Worm (Caenorhabditis elegans): Measurements from ENCODE around the gene F35C11.7.

F35C11.7 gene

DNA sequence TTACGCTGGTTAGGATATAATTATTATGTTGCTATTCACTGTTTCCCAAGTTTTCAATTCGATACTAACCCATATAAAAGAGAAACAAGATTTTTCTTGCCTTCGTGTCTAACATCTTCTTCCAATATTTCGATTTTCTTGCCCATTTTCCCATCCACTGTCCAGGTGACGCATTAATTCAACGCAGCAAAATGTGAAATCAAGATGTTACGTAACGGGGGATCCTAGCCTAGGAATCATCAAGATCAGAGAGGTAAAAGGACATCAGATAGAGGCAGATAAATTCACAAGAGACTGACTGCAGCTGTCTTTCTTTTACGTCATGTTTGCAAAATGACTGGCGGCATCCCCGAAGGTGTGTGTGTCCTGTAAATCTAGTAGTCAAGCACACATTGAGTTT lies 31.5 kb upstream of the F35C11.7 start:
- no peak for TF ChIP-seq nhr-28 (tag; optimal IDR thresholded peaks at IDR 0.05)
- TF ChIP-seq zip-8 (tag; optimal IDR thresholded peaks at IDR 0.05): peak; percentile 60
- TF ChIP-seq snpc-4 (tag; optimal IDR thresholded peaks at IDR 0.05): no peak
- peak; percentile 36 for TF ChIP-seq elt-1 (tag; optimal IDR thresholded peaks at IDR 0.05; ENCODE audit: borderline replicate concordance, insufficient read depth)
- TF ChIP-seq ham-2 (GFP tag; optimal IDR thresholded peaks at IDR 0.05): no peak
- no peak for TF ChIP-seq nhr-2 (tag; optimal IDR thresholded peaks at IDR 0.05)
- no peak for TF ChIP-seq hlh-1 (tag; optimal IDR thresholded peaks at IDR 0.05)

DNA sequence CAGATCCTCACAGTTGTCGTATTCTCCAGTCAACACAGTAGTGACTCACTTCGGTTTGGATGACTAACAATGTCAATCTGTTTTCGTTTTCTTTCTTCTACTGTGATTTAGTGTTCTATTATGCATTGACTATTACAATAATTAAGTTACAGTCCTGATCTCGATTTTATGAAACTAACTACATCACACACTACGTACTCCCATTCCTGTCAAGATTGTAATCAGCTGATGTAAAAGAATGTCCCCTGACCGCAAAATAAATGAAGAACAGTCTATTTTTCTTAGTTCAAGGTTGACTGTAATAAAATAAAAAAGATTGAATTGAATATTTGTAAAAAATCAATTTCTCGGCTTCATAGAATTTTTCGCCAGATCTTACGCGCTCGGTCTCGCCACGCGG lies 30.8 kb upstream of the F35C11.7 start:
- no peak for TF ChIP-seq nhr-76 (tag; optimal IDR thresholded peaks at IDR 0.05)
- TF ChIP-seq drap-1 (GFP tag; optimal IDR thresholded peaks at IDR 0.05): no peak
- TF ChIP-seq flh-1 (GFP tag; optimal IDR thresholded peaks at IDR 0.05): no peak
- TF ChIP-seq nhr-12 (tag; optimal IDR thresholded peaks at IDR 0.05): no peak
- no peak for TF ChIP-seq mls-2 (tag; optimal IDR thresholded peaks at IDR 0.05)
- TF ChIP-seq lin-32 (GFP tag; optimal IDR thresholded peaks at IDR 0.05): no peak

DNA sequence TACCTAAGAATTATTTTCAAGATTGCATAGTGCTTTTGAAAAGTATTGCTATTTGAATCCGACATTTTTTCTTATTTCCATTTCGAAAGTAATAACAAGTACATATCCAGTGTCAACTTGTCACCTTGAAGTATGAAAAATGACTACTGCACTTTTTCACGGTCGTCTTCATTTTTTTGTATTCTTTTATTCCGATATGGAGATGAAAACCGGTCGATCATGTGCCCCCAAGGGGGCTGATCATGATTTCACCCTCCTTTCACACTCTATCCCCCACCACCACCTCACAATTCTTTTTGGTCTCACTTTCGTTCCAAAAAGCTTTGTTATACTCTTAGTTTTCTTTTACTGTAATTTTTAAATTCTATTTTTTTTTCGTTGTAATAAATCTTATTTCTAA lies 30.2 kb upstream of the F35C11.7 start:
- TF ChIP-seq mls-2 (tag; optimal IDR thresholded peaks at IDR 0.05) (no peak), elt-1 (tag; optimal IDR thresholded peaks at IDR 0.05; ENCODE audit: borderline replicate concordance, insufficient read depth) (no peak)

DNA sequence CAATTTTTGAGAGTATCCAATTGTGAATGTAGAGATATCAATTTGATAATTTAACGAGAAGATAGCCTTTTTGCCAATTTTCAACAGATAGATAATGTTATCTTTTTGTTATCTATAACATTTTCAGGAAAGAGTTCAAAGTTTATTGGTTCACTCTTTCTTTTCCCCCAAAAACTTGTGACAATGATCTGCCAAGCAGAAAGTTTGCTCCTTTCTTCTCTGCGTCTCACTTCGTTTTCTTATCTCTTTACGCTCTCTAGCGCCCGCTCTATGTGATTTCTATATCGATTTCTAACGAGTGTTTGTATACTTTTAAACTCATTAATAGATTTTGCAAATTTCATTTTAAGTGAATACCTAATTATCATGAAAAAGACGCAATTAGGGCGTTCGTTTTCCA lies 29.6 kb upstream of the F35C11.7 start:
- no peak for TF ChIP-seq hlh-1 (tag; optimal IDR thresholded peaks at IDR 0.05)

DNA sequence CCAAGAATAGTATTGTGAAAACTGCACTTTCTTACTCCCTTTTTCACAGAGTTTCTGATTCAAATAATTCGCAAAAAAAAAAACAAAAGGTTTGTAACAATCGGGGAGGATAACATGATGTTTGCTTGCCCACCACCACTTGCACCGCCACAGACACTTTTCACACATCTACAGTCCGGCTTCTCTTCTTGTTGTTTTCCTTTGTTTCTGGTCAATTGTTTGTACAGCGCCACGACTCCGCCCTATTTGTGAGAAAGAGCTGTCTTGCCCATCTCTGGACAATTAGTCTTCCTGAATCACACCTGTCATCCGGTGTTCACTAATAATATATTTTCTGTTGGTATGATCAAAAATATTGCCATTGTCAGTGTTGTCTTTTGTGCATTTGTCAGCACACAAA lies 25.1 kb upstream of the F35C11.7 start, which contains the start of gene M110.9:
Gene M110.9, plus strand, starts transcription at position 301 of the 400 bp plus-strand sequence.
- no peak for TF ChIP-seq ces-1 (GFP tag; optimal IDR thresholded peaks at IDR 0.05)
- no peak for TF ChIP-seq snpc-4 (tag; optimal IDR thresholded peaks at IDR 0.05)
- no peak for TF ChIP-seq nhr-12 (tag; optimal IDR thresholded peaks at IDR 0.05)
- no peak for TF ChIP-seq elt-3 (tag; optimal IDR thresholded peaks at IDR 0.05)
- TF ChIP-seq blmp-1 (tag; optimal IDR thresholded peaks at IDR 0.05): no peak
- TF ChIP-seq bed-3 (GFP tag; optimal IDR thresholded peaks at IDR 0.05): no peak
- TF ChIP-seq ceh-83 (GFP tag; optimal IDR thresholded peaks at IDR 0.05): no peak
- no peak for TF ChIP-seq M03D4.4 (tag; optimal IDR thresholded peaks at IDR 0.05)
- TF ChIP-seq nhr-2 (tag; optimal IDR thresholded peaks at IDR 0.05): no peak
- no peak for TF ChIP-seq lsy-2 (tag; optimal IDR thresholded peaks at IDR 0.05)
- no peak for TF ChIP-seq lin-13 (tag; optimal IDR thresholded peaks at IDR 0.05)
- no peak for TF ChIP-seq unc-62 (GFP tag; optimal IDR thresholded peaks at IDR 0.05)
- TF ChIP-seq drap-1 (GFP tag; optimal IDR thresholded peaks at IDR 0.05): no peak
- TF ChIP-seq mab-5 (tag; optimal IDR thresholded peaks at IDR 0.05): no peak
- no peak for TF ChIP-seq ceh-39 (tag; optimal IDR thresholded peaks at IDR 0.05)
- no peak for TF ChIP-seq ham-2 (GFP tag; optimal IDR thresholded peaks at IDR 0.05)
- TF ChIP-seq pha-4 (tag; optimal IDR thresholded peaks at IDR 0.05): no peak
- TF ChIP-seq zip-8 (tag; optimal IDR thresholded peaks at IDR 0.05): no peak

DNA sequence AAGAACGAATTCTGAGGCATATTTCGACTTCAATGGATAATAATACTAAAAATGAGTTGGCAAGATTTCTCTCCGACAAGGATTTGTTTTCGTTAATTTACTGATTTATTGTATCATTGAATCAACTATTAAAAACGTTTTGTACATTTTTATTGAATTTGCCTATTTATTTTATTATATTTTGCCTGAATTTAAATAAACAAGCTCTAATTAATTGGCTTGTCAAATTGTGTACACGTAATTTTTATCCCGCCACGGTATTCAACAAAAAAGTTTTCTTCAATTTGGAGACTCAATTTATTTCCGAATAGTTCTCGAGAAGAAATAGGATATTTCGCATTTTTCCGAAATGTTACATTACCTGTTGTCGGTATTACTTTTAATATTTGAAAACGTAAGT lies 23.6 kb upstream of the F35C11.7 start, which contains the start of gene M110.7:
Gene M110.7, plus strand, starts transcription at position 301 of the 400 bp plus-strand sequence.
- TF ChIP-seq elt-3 (tag; optimal IDR thresholded peaks at IDR 0.05) (no peak), ham-2 (GFP tag; optimal IDR thresholded peaks at IDR 0.05) (no peak), lin-13 (tag; optimal IDR thresholded peaks at IDR 0.05) (no peak), bed-3 (GFP tag; optimal IDR thresholded peaks at IDR 0.05) (no peak), unc-62 (GFP tag; optimal IDR thresholded peaks at IDR 0.05) (no peak), zip-8 (tag; optimal IDR thresholded peaks at IDR 0.05) (no peak), hlh-1 (tag; optimal IDR thresholded peaks at IDR 0.05) (no peak), ceh-83 (GFP tag; optimal IDR thresholded peaks at IDR 0.05) (no peak), drap-1 (GFP tag; optimal IDR thresholded peaks at IDR 0.05) (no peak), flh-1 (GFP tag; optimal IDR thresholded peaks at IDR 0.05) (no peak)

DNA sequence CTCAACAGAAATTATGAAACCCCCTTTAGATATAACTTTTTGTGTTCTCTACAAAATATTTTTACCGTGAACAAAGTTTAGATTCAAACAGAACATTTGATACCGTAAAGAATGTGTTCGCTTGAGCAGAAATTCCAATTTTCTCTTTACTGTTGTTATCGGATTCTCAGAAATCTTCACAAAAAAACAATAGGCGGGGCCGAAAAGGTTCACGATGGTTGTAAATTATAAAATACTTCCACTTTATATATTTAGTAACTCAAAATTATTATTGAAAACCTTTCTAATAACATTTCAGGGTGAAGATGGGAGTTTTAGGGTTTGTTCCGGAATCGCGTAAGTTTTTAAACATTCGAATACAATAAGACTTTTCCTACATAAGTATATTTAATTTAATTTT lies 18.0 kb upstream of the F35C11.7 start, which contains the start of gene nlp-5:
Gene nlp-5, plus strand, starts transcription at position 301 of the 400 bp plus-strand sequence.
- TF ChIP-seq ces-1 (GFP tag; optimal IDR thresholded peaks at IDR 0.05) (no peak), mep-1 (tag; optimal IDR thresholded peaks at IDR 0.05) (no peak), pha-4 (tag; optimal IDR thresholded peaks at IDR 0.05) (no peak), flh-1 (GFP tag; optimal IDR thresholded peaks at IDR 0.05) (no peak), ceh-43 (GFP tag; optimal IDR thresholded peaks at IDR 0.05) (no peak), sptf-1 (tag; optimal IDR thresholded peaks at IDR 0.05) (no peak), nhr-237 (tag; optimal IDR thresholded peaks at IDR 0.05) (no peak), elt-3 (tag; optimal IDR thresholded peaks at IDR 0.05) (no peak)

All from whole organism, mixed stage, embryonic.